Worm (Caenorhabditis elegans) whole organism, early embryonic: ENCODE results near the gene ubh-1.

Experiments
- aly-1 ChIP-seq: sonication (generic microtip); optimal IDR thresholded peaks from 2 replicates; lab custom pipeline; 2016; ENCODE audit warnings: missing genetic modification characterization, missing compliant biosample characterization
- hnd-1 ChIP-seq: sonication (generic microtip); optimal IDR thresholded peaks from 2 replicates; lab custom pipeline; 2016; ENCODE audit warnings: missing genetic modification characterization, missing compliant biosample characterization
- sea-1 ChIP-seq: fragments of 200-800 bp; sonication (Bioruptor generic); conservative IDR thresholded peaks from 2 replicates; pipeline ENCODE4 v1.3.6; 2022; ENCODE audit warnings: missing genetic modification characterization, missing compliant biosample characterization

DNA sequence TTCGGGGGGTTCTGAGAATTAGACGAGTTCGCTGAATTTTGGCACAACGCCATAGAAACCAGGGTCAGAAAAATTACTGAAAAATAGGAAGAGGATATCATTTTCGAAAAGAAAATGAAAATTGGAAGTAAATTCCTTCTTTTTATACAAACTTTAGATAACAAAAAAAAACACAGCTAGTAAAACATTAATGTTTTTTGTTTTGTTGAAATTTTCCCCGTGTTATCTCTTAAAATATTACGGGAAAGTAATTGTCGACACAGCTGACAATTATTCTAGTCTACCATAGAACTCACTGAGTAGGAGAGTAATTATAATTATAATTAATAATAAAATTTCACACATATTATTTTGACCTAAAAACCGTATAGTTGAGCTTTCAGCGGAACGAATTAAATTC lies 47.9 kb upstream of the ubh-1 start, which contains the start of gene spp-26:
- TF ChIP-seq sea-1, result no peak
- no peak for TF ChIP-seq aly-1
- TF ChIP-seq hnd-1, result no peak
